Worm (Caenorhabditis elegans) whole organism, L4 larva: ENCODE data around the gene gos-28.
A peak's percentile ranks its signal among the peaks of the same experiment; 100 is the strongest.

Source experiments
- ama-1 ChIP-seq: fragments of 150-350 bp; optimal IDR thresholded peaks from 2 replicates; lab custom pipeline; 2014; ENCODE audit warnings: inconsistent platforms, mixed read lengths
- sdz-12 ChIP-seq: fragments of 200-800 bp; sonication (Bioruptor generic); optimal IDR thresholded peaks from 2 replicates; lab custom pipeline; 2018; ENCODE audit warnings: mild to moderate bottlenecking, missing genetic modification characterization, missing compliant biosample characterization

gos-28 gene

DNA sequence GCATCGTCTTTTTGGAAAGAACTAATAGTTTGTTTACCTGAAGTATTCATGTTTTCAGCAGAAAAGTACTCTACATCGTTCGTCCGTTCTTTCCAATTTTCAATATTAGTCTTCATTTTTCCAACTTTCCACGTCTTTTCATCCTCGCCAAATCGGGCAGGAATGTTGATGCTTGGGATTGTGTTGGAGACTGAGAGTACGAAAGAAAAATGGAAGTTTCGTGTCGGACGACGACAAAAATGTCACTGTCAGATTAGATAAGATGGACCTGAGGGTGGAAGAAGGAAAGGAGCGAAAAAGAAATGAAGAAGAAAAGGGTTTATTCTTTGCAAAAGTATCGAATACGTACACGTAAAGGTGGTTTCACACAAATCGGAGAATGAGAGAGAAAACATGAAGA, 50.9 kb downstream of the gos-28 start:
- peak; percentile 78 for TF ChIP-seq ama-1 (lab: Kevin White, UChicago)
- TF ChIP-seq sdz-12 (GFP tag; lab: Kevin White, UChicago): no peak
- TF ChIP-seq, all 104 proteins: peak for 1
